Fruit fly (Drosophila melanogaster) whole organism, embryonic: ENCODE data around the gene CG13654.
A peak's percentile ranks its signal among the peaks of the same experiment; 100 is the strongest.

Experiments
- CG2678 ChIP-seq: fragments of 200-800 bp; sonication (Bioruptor generic); optimal IDR thresholded peaks from 3 replicates; lab custom pipeline; 2019; ENCODE audit warnings: missing biosample characterization, mild to moderate bottlenecking, missing genetic modification characterization, moderate library complexity
- CG8478 ChIP-seq: fragments of >200 bp; optimal IDR thresholded peaks from 2 replicates; lab custom pipeline; 2018
- CkIIα-i1 ChIP-seq: fragments of 200-800 bp; sonication (Bioruptor generic); IDR thresholded peaks from 2 replicates; pipeline ENCODE4 v1.3.6; 2022; ENCODE audit warnings: missing biosample characterization, missing genetic modification characterization
- Lpt ChIP-seq: fragments of >200 bp; optimal IDR thresholded peaks from 2 replicates; lab custom pipeline; 2018; ENCODE audit warnings: missing biosample characterization, missing genetic modification characterization
- Scr ChIP-seq: fragments of 200-800 bp; sonication (Bioruptor generic); IDR thresholded peaks from 2 replicates; pipeline ENCODE4 v1.3.6; 2022; ENCODE audit warnings: missing biosample characterization, missing genetic modification characterization; ENCODE audit not compliant: partially characterized antibody
- ab ChIP-seq: fragments of 200-800 bp; sonication (Bioruptor generic); optimal IDR thresholded peaks from 2 replicates; lab custom pipeline; 2016; ENCODE audit warnings: missing biosample characterization, missing genetic modification characterization
- amos ChIP-seq: fragments of 200-800 bp; sonication (Bioruptor generic); IDR thresholded peaks from 2 replicates; pipeline ENCODE4 v1.3.6; 2022; ENCODE audit warnings: missing biosample characterization, missing genetic modification characterization; ENCODE audit not compliant: partially characterized antibody
- vvl ChIP-seq: fragments of 200-800 bp; sonication (Bioruptor generic); IDR thresholded peaks from 2 replicates; pipeline ENCODE4 v1.3.6; 2022; ENCODE audit warnings: missing biosample characterization, missing genetic modification characterization

dm6 chr3R:25205413-25205977 is 5.9 kb downstream of the CG13654 start:
- TF ChIP-seq CG2678 (no peak), amos (GFP tag; lab: Robert Waterston, UW) (0 out of 2 replicates have a peak, but pooled peaks have one; percentile 13), vvl (GFP tag; lab: Robert Waterston, UW) (0 out of 2 replicates have a peak, but pooled peaks have one; percentile 6), ab (no peak), Scr (GFP tag; lab: Robert Waterston, UW) (no peak), Lpt (GFP tag; lab: Kevin White, UChicago) (no peak), CG8478 (lab: Kevin White, UChicago) (no peak), CkIIα-i1 (GFP tag; lab: Robert Waterston, UW) (no peak)
